Fruit fly (Drosophila melanogaster): ENCODE results near the gene Urm1.

The Urm1 gene

DNA sequence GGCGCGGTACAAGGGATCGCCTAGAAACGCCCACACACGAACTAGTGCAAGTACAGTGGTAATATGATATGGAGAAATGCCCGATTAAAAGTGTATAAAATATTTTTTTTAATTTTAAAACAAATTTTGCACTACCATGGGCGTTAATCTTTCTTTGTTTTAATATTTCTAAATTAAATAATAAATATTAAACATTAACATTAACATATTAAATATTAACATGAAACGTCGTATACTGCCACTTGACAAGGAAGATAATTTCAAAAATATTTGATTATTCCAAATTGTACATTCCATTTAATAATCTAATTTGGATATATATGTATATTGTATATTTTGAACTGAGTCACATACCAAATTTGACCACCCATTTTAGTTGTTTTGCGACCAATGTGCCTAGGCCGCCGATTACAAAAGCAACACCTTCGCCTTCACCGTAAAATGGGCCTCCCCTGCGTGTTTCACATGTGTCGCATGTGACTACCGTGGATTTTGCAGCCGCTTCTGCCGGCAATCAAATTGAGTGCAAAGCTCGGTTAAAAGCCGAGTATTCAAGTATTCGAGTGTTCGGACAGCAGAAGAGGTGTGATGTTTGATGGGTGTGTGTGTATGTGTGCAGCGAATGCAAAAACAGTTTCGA is 48.0 kb downstream of the Urm1 start:
- no peak for TF ChIP-seq woc (GFP tag; optimal IDR thresholded peaks at IDR 0.05)

DNA sequence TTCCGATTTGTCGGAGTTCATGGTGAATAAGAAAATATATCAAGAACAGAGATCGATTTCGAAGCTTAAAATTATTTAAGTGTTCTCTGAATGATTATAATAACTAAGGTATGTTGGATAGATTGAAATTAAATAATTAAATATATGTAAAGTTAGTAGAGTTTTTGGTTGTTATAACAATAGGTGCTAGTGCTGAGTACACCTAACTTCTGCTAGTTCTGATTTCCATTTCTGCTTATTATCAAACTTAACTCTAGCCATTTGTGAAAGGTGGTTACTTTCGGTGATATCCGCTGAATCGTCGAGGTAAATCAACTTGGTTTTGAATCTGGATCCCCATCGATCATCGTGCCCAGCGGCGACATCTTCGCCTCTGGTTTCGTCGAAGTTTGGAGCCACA is 49.3 kb downstream of the Urm1 start, which contains the start of gene t-Grip84:
TSS of gene t-Grip84 (minus strand) at position 101 of the 400 bp plus-strand sequence.
- TF ChIP-seq Dif (GFP tag; optimal IDR thresholded peaks at IDR 0.05; ENCODE audit: partially characterized antibody) (no peak), Mio (GFP tag; optimal IDR thresholded peaks at IDR 0.05) (no peak), Rel (GFP tag; optimal IDR thresholded peaks at IDR 0.05) (no peak), Rel (tag; optimal IDR thresholded peaks at IDR 0.05) (no peak), Hr78 (GFP tag; optimal IDR thresholded peaks at IDR 0.05) (no peak), Hr83 (GFP tag; optimal IDR thresholded peaks at IDR 0.05; ENCODE audit: poor library complexity, severe bottlenecking) (no peak), Myc (optimal IDR thresholded peaks at IDR 0.05) (no peak), sv (GFP tag; optimal IDR thresholded peaks at IDR 0.05) (no peak), Hnf4 (GFP tag; optimal IDR thresholded peaks at IDR 0.05) (no peak), Dfd (GFP tag; optimal IDR thresholded peaks at IDR 0.05) (no peak), ey (GFP tag; optimal IDR thresholded peaks at IDR 0.05) (no peak), N (GFP tag; optimal IDR thresholded peaks at IDR 0.05) (no peak), rgr (GFP tag; optimal IDR thresholded peaks at IDR 0.05) (no peak), jim (GFP tag; optimal IDR thresholded peaks at IDR 0.05) (no peak), lola (GFP tag; optimal IDR thresholded peaks at IDR 0.05) (no peak), GATAd (GFP tag; optimal IDR thresholded peaks at IDR 0.05) (no peak), pan (optimal IDR thresholded peaks at IDR 0.05) (no peak)
